Worm (Caenorhabditis elegans): ENCODE results near the gene C05D12.4.

C05D12.4 gene

ce11 chrII:11472542-11472941, 40.9 kb downstream of the C05D12.4 start:
- TF ChIP-seq elt-2 (tag; optimal IDR thresholded peaks at IDR 0.05) (peak; percentile 77), pqm-1 (tag; optimal IDR thresholded peaks at IDR 0.05) (peak; percentile 77), mdl-1 (tag; optimal IDR thresholded peaks at IDR 0.05) (peak; percentile 4), ama-1 (optimal IDR thresholded peaks at IDR 0.05) (no peak), pha-4 (tag; optimal IDR thresholded peaks at IDR 0.05) (peak; percentile 5), elt-3 (tag; optimal IDR thresholded peaks at IDR 0.05) (peak; percentile 24 to 86 (median 76)), nhr-25 (tag; optimal IDR thresholded peaks at IDR 0.05) (peak; percentile 51), nhr-43 (tag; optimal IDR thresholded peaks at IDR 0.05; ENCODE audit: poor library complexity, severe bottlenecking) (peak; percentile 75), ceh-82 (tag; optimal IDR thresholded peaks at IDR 0.05) (no peak), skn-1 (tag; optimal IDR thresholded peaks at IDR 0.05) (peak; percentile 15), ztf-4 (tag; optimal IDR thresholded peaks at IDR 0.05) (no peak), snpc-4 (tag; optimal IDR thresholded peaks at IDR 0.05) (peak; percentile 47), jun-1 (tag; optimal IDR thresholded peaks at IDR 0.05) (peak; percentile 46)

- no peak for TF ChIP-seq nfya-1 (tag; optimal IDR thresholded peaks at IDR 0.05; ENCODE audit: insufficient read depth)
- peak; percentile 60 for TF ChIP-seq nhr-25 (tag; optimal IDR thresholded peaks at IDR 0.05)
- peak; percentile 59 for TF ChIP-seq elt-2 (tag; optimal IDR thresholded peaks at IDR 0.05)
- no peak for TF ChIP-seq nhr-76 (tag; optimal IDR thresholded peaks at IDR 0.05)
- no peak for TF ChIP-seq egl-27 (tag; optimal IDR thresholded peaks at IDR 0.05)
- peak; percentile 58 for TF ChIP-seq ceh-82 (tag; optimal IDR thresholded peaks at IDR 0.05)
- TF ChIP-seq lin-15B (tag; optimal IDR thresholded peaks at IDR 0.05), result peak; percentile 69
- no peak for TF ChIP-seq nhr-11 (tag; optimal IDR thresholded peaks at IDR 0.05)
- TF ChIP-seq nhr-43 (tag; optimal IDR thresholded peaks at IDR 0.05; ENCODE audit: poor library complexity, severe bottlenecking), result peak; percentile 86
- TF ChIP-seq egl-5 (tag; optimal IDR thresholded peaks at IDR 0.05), result peak; percentile 36
- TF ChIP-seq jun-1 (tag; optimal IDR thresholded peaks at IDR 0.05), result peak; percentile 62
- TF ChIP-seq pha-4 (tag; optimal IDR thresholded peaks at IDR 0.05), result no peak
- TF ChIP-seq mdl-1 (tag; optimal IDR thresholded peaks at IDR 0.05), result no peak
- TF ChIP-seq tbx-2 (tag; optimal IDR thresholded peaks at IDR 0.05), result peak; percentile 80
- TF ChIP-seq pqm-1 (tag; optimal IDR thresholded peaks at IDR 0.05), result peak; percentile 26
- peak; percentile 63 for TF ChIP-seq ceh-28 (tag; optimal IDR thresholded peaks at IDR 0.05)
- TF ChIP-seq sea-2 (GFP tag; optimal IDR thresholded peaks at IDR 0.05), result no peak
- TF ChIP-seq unc-39 (tag; optimal IDR thresholded peaks at IDR 0.05), result no peak
- peak; percentile 83 for TF ChIP-seq hmg-11 (tag; optimal IDR thresholded peaks at IDR 0.05)
- peak; percentile 81 for TF ChIP-seq R02D3.7 (tag; optimal IDR thresholded peaks at IDR 0.05)
- no peak for TF ChIP-seq ceh-9 (tag; optimal IDR thresholded peaks at IDR 0.05)
- TF ChIP-seq lsy-12 (tag; optimal IDR thresholded peaks at IDR 0.05), result peak; percentile 65
- peak; percentile 95 for TF ChIP-seq nhr-23 (tag; optimal IDR thresholded peaks at IDR 0.05)
- TF ChIP-seq eor-1 (tag; optimal IDR thresholded peaks at IDR 0.05), result no peak
- TF ChIP-seq elt-1 (tag; optimal IDR thresholded peaks at IDR 0.05), result peak; percentile 11
- no peak for TF ChIP-seq zag-1 (tag; optimal IDR thresholded peaks at IDR 0.05)
- TF ChIP-seq elt-3 (tag; optimal IDR thresholded peaks at IDR 0.05), result no peak
- no peak for TF ChIP-seq nhr-12 (tag; optimal IDR thresholded peaks at IDR 0.05)
- no peak for TF ChIP-seq ZK546.5 (tag; optimal IDR thresholded peaks at IDR 0.05)
- peak; percentile 40 for TF ChIP-seq lin-39 (tag; optimal IDR thresholded peaks at IDR 0.05)
- no peak for TF ChIP-seq fkh-10 (GFP tag; optimal IDR thresholded peaks at IDR 0.05)
- no peak for TF ChIP-seq aly-2 (tag; optimal IDR thresholded peaks at IDR 0.05)
- no peak for TF ChIP-seq nhr-28 (tag; optimal IDR thresholded peaks at IDR 0.05)
- no peak for TF ChIP-seq ztf-11 (tag; optimal IDR thresholded peaks at IDR 0.05)
- TF ChIP-seq nhr-67 (tag; optimal IDR thresholded peaks at IDR 0.05), result no peak
- peak; percentile 10 for TF ChIP-seq nhr-77 (tag; optimal IDR thresholded peaks at IDR 0.05)
- peak; percentile 44 for TF ChIP-seq skn-1 (tag; optimal IDR thresholded peaks at IDR 0.05)
- TF ChIP-seq fkh-2 (tag; optimal IDR thresholded peaks at IDR 0.05), result no peak
- no peak for TF ChIP-seq fos-1 (tag; optimal IDR thresholded peaks at IDR 0.05)
- no peak for TF ChIP-seq nhr-237 (tag; optimal IDR thresholded peaks at IDR 0.05)
- TF ChIP-seq mml-1 (tag; optimal IDR thresholded peaks at IDR 0.05), result no peak
- no peak for TF ChIP-seq ztf-4 (tag; optimal IDR thresholded peaks at IDR 0.05)
Observed at ce11 chrII:11473525-11474181, 42.0 kb downstream of the C05D12.4 start, which contains the start of the genes metl-1 and W02B12.11. Gene metl-1 (minus strand): TSS chrII:11473575. Gene W02B12.11 (plus strand): TSS chrII:11473861.
